ENCODE assay signal across 5 fruit fly cellular contexts in genomic region chr3R:29214982-29215533, dm6.
TF ChIP-seq lines count a peak whose summit lies in the region.

No protein-coding gene starts in this region.

- TF ChIP-seq CTCF in whole organism, embryonic (GFP tag; optimal IDR thresholded peaks at IDR 0.05; lab: Kevin White, UChicago) = no peak

TF ChIP-seq in whole organism, adult, 20 proteins besides CTCF, POLR2A, EP300 and RAD21:
- TF ChIP-seq bab1 (GFP tag; optimal IDR thresholded peaks at IDR 0.05; lab: Kevin White, UChicago) (peak; percentile 2), CG7045 (GFP tag; optimal IDR thresholded peaks at IDR 0.05; lab: Kevin White, UChicago) (peak; percentile 27), Crg-1 (GFP tag; optimal IDR thresholded peaks at IDR 0.05; lab: Kevin White, UChicago) (no peak), cnc (optimal IDR thresholded peaks at IDR 0.05; lab: Kevin White, UChicago) (no peak), kay (GFP tag; lab: Kevin White, UChicago; ENCODE audit: borderline replicate concordance) (peak; percentile 97), Mnt (GFP tag; optimal IDR thresholded peaks at IDR 0.05; lab: Kevin White, UChicago) (peak; percentile 38), CG5204 (GFP tag; optimal IDR thresholded peaks at IDR 0.05; lab: Kevin White, UChicago) (no peak), CG33017 (tag; optimal IDR thresholded peaks at IDR 0.05; lab: Kevin White, UChicago) (peak; percentile 50), CG14711 (tag; optimal IDR thresholded peaks at IDR 0.05; lab: Kevin White, UChicago) (peak; percentile 43), CG12768 (GFP tag; optimal IDR thresholded peaks at IDR 0.05; lab: Kevin White, UChicago) (peak; percentile 31), ovo (GFP tag; optimal IDR thresholded peaks at IDR 0.05; lab: Kevin White, UChicago) (peak; percentile 72), cic (GFP tag; optimal IDR thresholded peaks at IDR 0.05; lab: Kevin White, UChicago) (peak; percentile 72), CG7101 (tag; optimal IDR thresholded peaks at IDR 0.05; lab: Kevin White, UChicago) (peak; percentile 10), CG11617 (GFP tag; optimal IDR thresholded peaks at IDR 0.05; lab: Kevin White, UChicago) (no peak), pad (GFP tag; optimal IDR thresholded peaks at IDR 0.05; lab: Kevin White, UChicago) (peak; percentile 94), toe (GFP tag; optimal IDR thresholded peaks at IDR 0.05; lab: Kevin White, UChicago) (no peak)

TF ChIP-seq in whole organism, embryonic, 481 proteins besides CTCF, POLR2A, EP300 and RAD21 (continues in another document):
- TF ChIP-seq onecut (GFP tag; IDR thresholded peaks at IDR 0.05; lab: Robert Waterston, UW) = no peak
- no peak for TF ChIP-seq shn (GFP tag; optimal IDR thresholded peaks at IDR 0.05; lab: Kevin White, UChicago)
- TF ChIP-seq CG14667 (GFP tag; IDR thresholded peaks at IDR 0.05; lab: Robert Waterston, UW) = no peak
- TF ChIP-seq CG15011 (GFP tag; optimal IDR thresholded peaks at IDR 0.05; lab: Kevin White, UChicago) = no peak
- no peak for TF ChIP-seq CG1603 (tag; optimal IDR thresholded peaks at IDR 0.05; lab: Kevin White, UChicago)
- no peak for TF ChIP-seq dati (GFP tag; IDR thresholded peaks at IDR 0.05; lab: Robert Waterston, UW)
- no peak for TF ChIP-seq CkIIα-i1 (GFP tag; IDR thresholded peaks at IDR 0.05; lab: Robert Waterston, UW)
- peak; percentile 63 for TF ChIP-seq CG17385 (GFP tag; optimal IDR thresholded peaks at IDR 0.05; lab: Kevin White, UChicago)
- TF ChIP-seq chif (GFP tag; optimal IDR thresholded peaks at IDR 0.05; lab: Kevin White, UChicago) = no peak
- TF ChIP-seq Eip74EF (GFP tag; optimal IDR thresholded peaks at IDR 0.05; lab: Kevin White, UChicago) = no peak
- no peak for TF ChIP-seq CG7839 (tag; optimal IDR thresholded peaks at IDR 0.05; lab: Kevin White, UChicago)
- TF ChIP-seq CG8290 (GFP tag; optimal IDR thresholded peaks at IDR 0.05; lab: Kevin White, UChicago) = no peak
- peak in 1 of 2 experiments; percentile 22 for TF ChIP-seq CG8290 (tag; optimal IDR thresholded peaks at IDR 0.05; lab: Kevin White, UChicago)
- peak; percentile 48 for TF ChIP-seq CG15514 (GFP tag; optimal IDR thresholded peaks at IDR 0.05; lab: Kevin White, UChicago)
- no peak for TF ChIP-seq CG13123 (GFP tag; optimal IDR thresholded peaks at IDR 0.05; lab: Kevin White, UChicago)
- TF ChIP-seq Dref (GFP tag; IDR thresholded peaks at IDR 0.05; lab: Robert Waterston, UW) = no peak
- TF ChIP-seq fru (optimal IDR thresholded peaks at IDR 0.05; lab: Kevin White, UChicago) = no peak
- TF ChIP-seq bab2 (GFP tag; optimal IDR thresholded peaks at IDR 0.05; lab: Kevin White, UChicago) = no peak
- no peak for TF ChIP-seq ems (GFP tag; optimal IDR thresholded peaks at IDR 0.05; lab: Kevin White, UChicago)
- TF ChIP-seq CG10654 (GFP tag; optimal IDR thresholded peaks at IDR 0.05; lab: Kevin White, UChicago) = no peak
- TF ChIP-seq CG10959 (GFP tag; IDR thresholded peaks at IDR 0.05; lab: Robert Waterston, UW) = no peak

TF ChIP-seq in whole organism, prepupa, 60 proteins besides CTCF, POLR2A, EP300 and RAD21 (continues in another document):
- TF ChIP-seq CG10669 (GFP tag; optimal IDR thresholded peaks at IDR 0.05; lab: Kevin White, UChicago) (peak; percentile 55), Lpt (GFP tag; optimal IDR thresholded peaks at IDR 0.05; lab: Kevin White, UChicago) (peak; percentile 40), cyc (GFP tag; optimal IDR thresholded peaks at IDR 0.05; lab: Kevin White, UChicago) (no peak), Eip75B (GFP tag; optimal IDR thresholded peaks at IDR 0.05; lab: Kevin White, UChicago) (peak; percentile 26), Gug (GFP tag; IDR thresholded peaks at IDR 0.05; lab: Robert Waterston, UW) (no peak), Ets96B (tag; optimal IDR thresholded peaks at IDR 0.05; lab: Kevin White, UChicago) (peak; percentile 70), vri (GFP tag; optimal IDR thresholded peaks at IDR 0.05; lab: Kevin White, UChicago) (no peak), Met (GFP tag; optimal IDR thresholded peaks at IDR 0.05; lab: Kevin White, UChicago) (peak; percentile 33), CG16779 (tag; optimal IDR thresholded peaks at IDR 0.05; lab: Kevin White, UChicago) (peak; percentile 65), Hr38 (GFP tag; optimal IDR thresholded peaks at IDR 0.05; lab: Kevin White, UChicago) (no peak), CG6808 (GFP tag; optimal IDR thresholded peaks at IDR 0.05; lab: Kevin White, UChicago) (peak; percentile 69), Eip93F (GFP tag; optimal IDR thresholded peaks at IDR 0.05; lab: Kevin White, UChicago) (peak; percentile 31), Eip78C (GFP tag; lab: Kevin White, UChicago) (peak; percentile 62), achi (GFP tag; optimal IDR thresholded peaks at IDR 0.05; lab: Kevin White, UChicago) (peak; percentile 33), salr (GFP tag; optimal IDR thresholded peaks at IDR 0.05; lab: Kevin White, UChicago) (peak in 1 of 2 experiments; percentile 42), CG6792 (GFP tag; optimal IDR thresholded peaks at IDR 0.05; lab: Kevin White, UChicago) (no peak), CG3919 (GFP tag; optimal IDR thresholded peaks at IDR 0.05; lab: Kevin White, UChicago) (peak; percentile 26), CG8319 (GFP tag; optimal IDR thresholded peaks at IDR 0.05; lab: Kevin White, UChicago) (no peak), eg (GFP tag; IDR thresholded peaks at IDR 0.05; lab: Robert Waterston, UW) (peak; percentile 55), CG1621 (tag; optimal IDR thresholded peaks at IDR 0.05; lab: Kevin White, UChicago) (peak; percentile 66)

TF ChIP-seq in whole organism, pupa, 21 proteins besides CTCF, POLR2A, EP300 and RAD21:
- TF ChIP-seq CG12605 (GFP tag; IDR thresholded peaks at IDR 0.05; lab: Robert Waterston, UW) = peak; percentile 75
- peak; percentile 68 for TF ChIP-seq Pif1B (GFP tag; optimal IDR thresholded peaks at IDR 0.05; lab: Kevin White, UChicago)
- TF ChIP-seq CG34367 (tag; optimal IDR thresholded peaks at IDR 0.05; lab: Kevin White, UChicago) = peak; percentile 47
- TF ChIP-seq Pif1A (GFP tag; optimal IDR thresholded peaks at IDR 0.05; lab: Kevin White, UChicago) = peak; percentile 21
- TF ChIP-seq D1 (tag; optimal IDR thresholded peaks at IDR 0.05; lab: Kevin White, UChicago) = no peak
- peak; percentile 50 for TF ChIP-seq Ets98B (GFP tag; IDR thresholded peaks at IDR 0.05; lab: Robert Waterston, UW)
- TF ChIP-seq Snoo (tag; optimal IDR thresholded peaks at IDR 0.05; lab: Kevin White, UChicago) = no peak
- no peak for TF ChIP-seq rn (GFP tag; IDR thresholded peaks at IDR 0.05; lab: Robert Waterston, UW)
- TF ChIP-seq CG8301 (tag; optimal IDR thresholded peaks at IDR 0.05; lab: Kevin White, UChicago) = peak; percentile 32
- no peak for TF ChIP-seq CG10348 (GFP tag; IDR thresholded peaks at IDR 0.05; lab: Robert Waterston, UW)
- TF ChIP-seq CG4496 (GFP tag; IDR thresholded peaks at IDR 0.05; lab: Robert Waterston, UW) = peak; percentile 79
- TF ChIP-seq fd96Ca (GFP tag; IDR thresholded peaks at IDR 0.05; lab: Robert Waterston, UW) = peak; percentile 57; the same call in 2 of the 3 replicates
- TF ChIP-seq CG8159 (tag; optimal IDR thresholded peaks at IDR 0.05; lab: Kevin White, UChicago) = peak; percentile 52
- peak; percentile 34 for TF ChIP-seq EcR (GFP tag; optimal IDR thresholded peaks at IDR 0.05; lab: Kevin White, UChicago)
- TF ChIP-seq gl (tag; optimal IDR thresholded peaks at IDR 0.05; lab: Kevin White, UChicago) = peak; percentile 80
- peak; percentile 70 for TF ChIP-seq CG13204 (GFP tag; optimal IDR thresholded peaks at IDR 0.05; lab: Kevin White, UChicago)
- TF ChIP-seq CG14655 (GFP tag; optimal IDR thresholded peaks at IDR 0.05; lab: Kevin White, UChicago) = peak; percentile 47
- TF ChIP-seq CG32121 (GFP tag; IDR thresholded peaks at IDR 0.05; lab: Robert Waterston, UW) = 0 out of 2 replicates have a peak, but pooled peaks have one; percentile 12
- TF ChIP-seq CG17806 (tag; optimal IDR thresholded peaks at IDR 0.05; lab: Kevin White, UChicago) = peak; percentile 22
- peak; percentile 32 for TF ChIP-seq CG9948 (tag; optimal IDR thresholded peaks at IDR 0.05; lab: Kevin White, UChicago)
- TF ChIP-seq CG15710 (tag; optimal IDR thresholded peaks at IDR 0.05; lab: Kevin White, UChicago) = peak; percentile 36

TF ChIP-seq in whole organism, wandering third instar larva, 38 proteins besides CTCF, POLR2A, EP300 and RAD21 (continues in another document):
- TF ChIP-seq Abd-B (GFP tag; optimal IDR thresholded peaks at IDR 0.05; lab: Kevin White, UChicago) = no peak
- TF ChIP-seq br (GFP tag; optimal IDR thresholded peaks at IDR 0.05; lab: Kevin White, UChicago) = peak; percentile 46
- TF ChIP-seq CG32264 (GFP tag; optimal IDR thresholded peaks at IDR 0.05; lab: Kevin White, UChicago) = no peak
- TF ChIP-seq sv (GFP tag; optimal IDR thresholded peaks at IDR 0.05; lab: Kevin White, UChicago) = no peak
- no peak for TF ChIP-seq pan (optimal IDR thresholded peaks at IDR 0.05; lab: Kevin White, UChicago)
- TF ChIP-seq N (GFP tag; optimal IDR thresholded peaks at IDR 0.05; lab: Kevin White, UChicago) = no peak
- TF ChIP-seq rgr (GFP tag; optimal IDR thresholded peaks at IDR 0.05; lab: Kevin White, UChicago) = peak; percentile 31
- no peak for TF ChIP-seq Hr83 (GFP tag; optimal IDR thresholded peaks at IDR 0.05; lab: Kevin White, UChicago; ENCODE audit: poor library complexity, severe bottlenecking)
- TF ChIP-seq sage (GFP tag; optimal IDR thresholded peaks at IDR 0.05; lab: Kevin White, UChicago) = peak; percentile 63
- peak; percentile 61 for TF ChIP-seq h (GFP tag; optimal IDR thresholded peaks at IDR 0.05; lab: Kevin White, UChicago)
- TF ChIP-seq fru (GFP tag; optimal IDR thresholded peaks at IDR 0.05; lab: Kevin White, UChicago) = peak; percentile 4
- peak; percentile 24 for TF ChIP-seq OdsH (GFP tag; optimal IDR thresholded peaks at IDR 0.05; lab: Kevin White, UChicago)
- TF ChIP-seq Hr78 (GFP tag; optimal IDR thresholded peaks at IDR 0.05; lab: Kevin White, UChicago) = no peak
- peak; percentile 21 to 57 for TF ChIP-seq foxo (GFP tag; optimal IDR thresholded peaks at IDR 0.05; lab: Kevin White, UChicago)
- no peak for TF ChIP-seq dsf (GFP tag; optimal IDR thresholded peaks at IDR 0.05; lab: Kevin White, UChicago; ENCODE audit: borderline replicate concordance)
- peak; percentile 59 for TF ChIP-seq psq (GFP tag; optimal IDR thresholded peaks at IDR 0.05; lab: Kevin White, UChicago)
- peak; percentile 4 for TF ChIP-seq jim (GFP tag; optimal IDR thresholded peaks at IDR 0.05; lab: Kevin White, UChicago)
- peak; percentile 6 for TF ChIP-seq HLH106 (tag; optimal IDR thresholded peaks at IDR 0.05; lab: Kevin White, UChicago)
- TF ChIP-seq Dfd (GFP tag; optimal IDR thresholded peaks at IDR 0.05; lab: Kevin White, UChicago) = no peak
- peak; percentile 37 for TF ChIP-seq Sp1 (GFP tag; optimal IDR thresholded peaks at IDR 0.05; lab: Kevin White, UChicago)
- peak; percentile 67 to 70 for TF ChIP-seq dl (GFP tag; optimal IDR thresholded peaks at IDR 0.05; lab: Kevin White, UChicago; ENCODE audit: insufficient read depth in 1 of 2, partially characterized antibody in 2 of 2)
- TF ChIP-seq brk (GFP tag; optimal IDR thresholded peaks at IDR 0.05; lab: Kevin White, UChicago) = peak; percentile 70
- TF ChIP-seq Hnf4 (GFP tag; optimal IDR thresholded peaks at IDR 0.05; lab: Kevin White, UChicago) = peak; percentile 34
- TF ChIP-seq Rel (GFP tag; optimal IDR thresholded peaks at IDR 0.05; lab: Kevin White, UChicago) = no peak
- TF ChIP-seq Rel (tag; optimal IDR thresholded peaks at IDR 0.05; lab: Kevin White, UChicago) = peak; percentile 76
